Worm (Caenorhabditis elegans): ENCODE results near the gene kdin-1.

kdin-1 gene

DNA sequence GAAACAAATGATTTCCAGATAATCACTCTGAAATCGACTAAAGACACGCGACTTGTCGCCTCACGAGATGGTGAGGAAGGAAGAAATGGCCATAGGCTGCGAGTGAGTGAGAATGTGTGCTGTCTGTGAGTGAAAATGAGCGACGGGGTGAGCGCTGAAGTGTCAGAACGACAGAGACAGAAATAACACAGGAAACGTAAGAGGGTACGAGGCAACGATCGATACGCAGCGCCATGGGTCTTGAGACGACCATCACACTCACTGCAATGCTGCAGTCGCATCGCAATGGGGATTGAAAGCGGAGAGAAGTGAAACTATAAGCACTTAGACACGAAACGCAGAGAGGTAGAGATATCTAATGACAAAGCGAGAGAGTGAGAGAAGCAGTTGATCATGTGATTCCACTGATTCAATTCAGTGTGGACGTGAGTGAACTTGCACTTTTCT, 44.4 kb downstream of the kdin-1 start (continued):
- TF ChIP-seq snpc-4 (GFP tag; optimal IDR thresholded peaks at IDR 0.05), result no peak
- TF ChIP-seq snpc-4 (tag; optimal IDR thresholded peaks at IDR 0.05), result peak; percentile 47 to 73 (median 58)
- no peak for TF ChIP-seq ceh-40 (GFP tag; IDR thresholded peaks at IDR 0.05)
- peak; percentile 82 for TF ChIP-seq mcd-1 (GFP tag; IDR thresholded peaks at IDR 0.05)
- TF ChIP-seq ztf-25 (GFP tag; IDR thresholded peaks at IDR 0.05), result 0 out of 2 replicates have a peak, but pooled peaks have one; percentile 26
- TF ChIP-seq mes-4 (tag; optimal IDR thresholded peaks at IDR 0.05), result no peak
- no peak for TF ChIP-seq nfya-2 (GFP tag; IDR thresholded peaks at IDR 0.05)
- peak; percentile 24 for TF ChIP-seq ama-1 (optimal IDR thresholded peaks at IDR 0.05)
- TF ChIP-seq ama-1 (GFP tag; optimal IDR thresholded peaks at IDR 0.05), result peak in 1 of 2 experiments; percentile 40
- no peak for TF ChIP-seq unc-130 (GFP tag; optimal IDR thresholded peaks at IDR 0.05)
- TF ChIP-seq rec-8 (tag; optimal IDR thresholded peaks at IDR 0.05), result peak in 1 of 2 experiments; percentile 7
- peak; percentile 89 for TF ChIP-seq B0336.3 (GFP tag; IDR thresholded peaks at IDR 0.05)
- TF ChIP-seq snpc-1.3 (tag; optimal IDR thresholded peaks at IDR 0.05; ENCODE audit: insufficient read depth), result no peak
- peak; percentile 54; the same call in 1 of the 2 replicates for TF ChIP-seq Y95B8A.8 (GFP tag; IDR thresholded peaks at IDR 0.05)
- no peak for TF ChIP-seq nhr-120 (GFP tag; IDR thresholded peaks at IDR 0.05)
- no peak for TF ChIP-seq cebp-2 (GFP tag; IDR thresholded peaks at IDR 0.05)
- TF ChIP-seq attf-6 (GFP tag; IDR thresholded peaks at IDR 0.05), result peak; percentile 13; the same call in 1 of the 2 replicates
- no peak for TF ChIP-seq F37B4.10 (GFP tag; IDR thresholded peaks at IDR 0.05)
- no peak for TF ChIP-seq dpff-1 (tag; optimal IDR thresholded peaks at IDR 0.05)
- 0 out of 2 replicates have a peak, but pooled peaks have one; percentile 41 for TF ChIP-seq C17E4.6 (GFP tag; IDR thresholded peaks at IDR 0.05)
- TF ChIP-seq lin-40 (tag; optimal IDR thresholded peaks at IDR 0.05), result peak; percentile 93
- TF ChIP-seq chd-7 (tag; optimal IDR thresholded peaks at IDR 0.05), result peak; percentile 90
- peak; percentile 78; the same call in 1 of the 2 replicates for TF ChIP-seq egl-18 (GFP tag; IDR thresholded peaks at IDR 0.05)
- no peak for TF ChIP-seq B0019.2 (GFP tag; conservative IDR thresholded peaks at IDR 0.05)
- TF ChIP-seq attf-3 (GFP tag; conservative IDR thresholded peaks at IDR 0.05), result no peak
- peak; percentile 59 for TF ChIP-seq T07F8.4 (tag; optimal IDR thresholded peaks at IDR 0.05)
- TF ChIP-seq rcor-1 (GFP tag; IDR thresholded peaks at IDR 0.05), result peak; percentile 63
- peak; percentile 51 for TF ChIP-seq akir-1 (GFP tag; optimal IDR thresholded peaks at IDR 0.05)
- no peak for TF ChIP-seq mxl-1 (tag; optimal IDR thresholded peaks at IDR 0.05)
- TF ChIP-seq snpc-1.1 (tag; optimal IDR thresholded peaks at IDR 0.05; ENCODE audit: insufficient read depth), result no peak
- no peak for TF ChIP-seq madf-8 (GFP tag; conservative IDR thresholded peaks at IDR 0.05)
- peak; percentile 64 for TF ChIP-seq F22D6.2 (tag; optimal IDR thresholded peaks at IDR 0.05)
- no peak for TF ChIP-seq rpc-1 (optimal IDR thresholded peaks at IDR 0.05)
- no peak for TF ChIP-seq rpc-1 (tag; optimal IDR thresholded peaks at IDR 0.05)
- TF ChIP-seq bed-1 (GFP tag; IDR thresholded peaks at IDR 0.05), result no peak
- TF ChIP-seq nhr-27 (tag; optimal IDR thresholded peaks at IDR 0.05), result no peak
- peak; percentile 90 for TF ChIP-seq nfyb-1 (GFP tag; IDR thresholded peaks at IDR 0.05)
- peak; percentile 81 for TF ChIP-seq tlf-1 (GFP tag; optimal IDR thresholded peaks at IDR 0.05)
- TF ChIP-seq B0035.1 (tag; optimal IDR thresholded peaks at IDR 0.05), result peak; percentile 46
- TF ChIP-seq atf-7 (tag; optimal IDR thresholded peaks at IDR 0.05), result peak; percentile 87
- no peak for TF ChIP-seq F49E8.2 (tag; optimal IDR thresholded peaks at IDR 0.05; ENCODE audit: insufficient read depth)
- peak; percentile 15; the same call in 1 of the 2 replicates for TF ChIP-seq ceh-100 (GFP tag; IDR thresholded peaks at IDR 0.05)
- TF ChIP-seq K12H6.12 (tag; optimal IDR thresholded peaks at IDR 0.05), result peak; percentile 90
- no peak for TF ChIP-seq nhr-179 (tag; optimal IDR thresholded peaks at IDR 0.05)
- TF ChIP-seq egrh-3 (GFP tag; IDR thresholded peaks at IDR 0.05), result no peak
- no peak for TF ChIP-seq T26A5.8 (tag; optimal IDR thresholded peaks at IDR 0.05)
- TF ChIP-seq athp-1 (tag; optimal IDR thresholded peaks at IDR 0.05), result peak; percentile 85
- TF ChIP-seq gei-17 (GFP tag; optimal IDR thresholded peaks at IDR 0.05), result peak; percentile 2
- no peak for TF ChIP-seq F55B11.4 (tag; optimal IDR thresholded peaks at IDR 0.05; ENCODE audit: borderline replicate concordance, insufficient read depth)
